Fruit fly (Drosophila melanogaster): ENCODE measurements around the gene CG5421.

CG5421 gene

DNA sequence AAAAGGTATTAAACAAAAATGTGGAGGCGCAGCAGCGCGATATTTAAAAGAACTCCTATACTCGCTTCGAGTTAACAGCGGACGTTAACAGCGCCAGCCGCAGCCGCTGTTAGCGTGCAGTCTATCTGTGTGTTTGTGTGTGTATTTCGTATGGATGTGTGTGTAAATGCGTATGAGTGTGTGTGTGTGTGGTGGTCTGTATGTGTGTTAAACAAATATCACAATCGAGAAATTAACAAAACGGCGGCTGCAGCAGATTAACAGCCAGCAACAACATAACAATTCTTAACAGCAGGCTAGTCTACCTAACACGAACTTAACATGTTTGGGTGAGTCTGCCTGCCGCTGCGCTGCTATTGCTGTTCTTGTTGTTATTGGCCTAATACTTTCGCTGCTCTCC, 9.3 kb upstream of the CG5421 start (continued):
- no peak for TF ChIP-seq nau (GFP tag; optimal IDR thresholded peaks at IDR 0.05)
- TF ChIP-seq HHEX (GFP tag; optimal IDR thresholded peaks at IDR 0.05), result peak; percentile 13
- peak; percentile 58; the same call in 1 of the 2 replicates for TF ChIP-seq vvl (GFP tag; IDR thresholded peaks at IDR 0.05)
- TF ChIP-seq Doc2 (GFP tag; IDR thresholded peaks at IDR 0.05), result no peak
- no peak for TF ChIP-seq dimm (GFP tag; IDR thresholded peaks at IDR 0.05)
- TF ChIP-seq abd-A (tag; optimal IDR thresholded peaks at IDR 0.05), result no peak
- no peak for TF ChIP-seq CG16815 (GFP tag; optimal IDR thresholded peaks at IDR 0.05)
- no peak for TF ChIP-seq trh (GFP tag; optimal IDR thresholded peaks at IDR 0.05)
- TF ChIP-seq Aef1 (GFP tag; IDR thresholded peaks at IDR 0.05), result no peak
- peak; percentile 48 for TF ChIP-seq CG8924 (tag; optimal IDR thresholded peaks at IDR 0.05)
- no peak for TF ChIP-seq CG8281 (tag; optimal IDR thresholded peaks at IDR 0.05)
- no peak for TF ChIP-seq Bgb (GFP tag; IDR thresholded peaks at IDR 0.05; ENCODE audit: partially characterized antibody)
- no peak for TF ChIP-seq CG17912 (GFP tag; optimal IDR thresholded peaks at IDR 0.05)
- TF ChIP-seq CG16863 (GFP tag; optimal IDR thresholded peaks at IDR 0.05), result no peak
- TF ChIP-seq CG17361 (GFP tag; IDR thresholded peaks at IDR 0.05), result no peak
- TF ChIP-seq CG31388 (GFP tag; optimal IDR thresholded peaks at IDR 0.05), result no peak
- TF ChIP-seq Abd-B (GFP tag; optimal IDR thresholded peaks at IDR 0.05), result no peak
- no peak for TF ChIP-seq vnd (GFP tag; IDR thresholded peaks at IDR 0.05; ENCODE audit: partially characterized antibody)
- no peak for TF ChIP-seq dmrt11E (tag; optimal IDR thresholded peaks at IDR 0.05)
- no peak for TF ChIP-seq Rfx (GFP tag; IDR thresholded peaks at IDR 0.05)
- no peak for TF ChIP-seq luna (GFP tag; optimal IDR thresholded peaks at IDR 0.05)
- no peak for TF ChIP-seq MTF-1 (GFP tag; optimal IDR thresholded peaks at IDR 0.05; ENCODE audit: borderline replicate concordance)
- TF ChIP-seq gt (GFP tag; IDR thresholded peaks at IDR 0.05), result no peak
- no peak for TF ChIP-seq Trl (optimal IDR thresholded peaks at IDR 0.05)
- TF ChIP-seq Trl (GFP tag; optimal IDR thresholded peaks at IDR 0.05), result no peak
- TF ChIP-seq CG18599 (GFP tag; optimal IDR thresholded peaks at IDR 0.05), result no peak
- TF ChIP-seq CG7839 (tag; optimal IDR thresholded peaks at IDR 0.05), result no peak
- TF ChIP-seq crc (GFP tag; optimal IDR thresholded peaks at IDR 0.05), result no peak
- no peak for TF ChIP-seq dpn (GFP tag; optimal IDR thresholded peaks at IDR 0.05)
- no peak for TF ChIP-seq Fer3 (tag; optimal IDR thresholded peaks at IDR 0.05)
- peak; percentile 8 for TF ChIP-seq CG4328 (GFP tag; optimal IDR thresholded peaks at IDR 0.05)
- no peak for TF ChIP-seq odd (GFP tag; optimal IDR thresholded peaks at IDR 0.05)
- no peak for TF ChIP-seq scrt (GFP tag; optimal IDR thresholded peaks at IDR 0.05)
- peak; percentile 81; the same call in 2 of the 4 replicates for TF ChIP-seq chinmo (GFP tag; IDR thresholded peaks at IDR 0.05; ENCODE audit: partially characterized antibody)
- TF ChIP-seq amos (GFP tag; IDR thresholded peaks at IDR 0.05; ENCODE audit: partially characterized antibody), result no peak
- no peak for TF ChIP-seq salm (tag; optimal IDR thresholded peaks at IDR 0.05)
- TF ChIP-seq Atf3 (GFP tag; optimal IDR thresholded peaks at IDR 0.05), result no peak
- TF ChIP-seq CG7987 (GFP tag; optimal IDR thresholded peaks at IDR 0.05), result no peak
- TF ChIP-seq btn (GFP tag; optimal IDR thresholded peaks at IDR 0.05), result no peak
- no peak for TF ChIP-seq CG12744 (GFP tag; optimal IDR thresholded peaks at IDR 0.05)
- TF ChIP-seq Max (GFP tag; optimal IDR thresholded peaks at IDR 0.05), result no peak
- TF ChIP-seq CG9876 (GFP tag; optimal IDR thresholded peaks at IDR 0.05), result no peak
- TF ChIP-seq D (optimal IDR thresholded peaks at IDR 0.05), result no peak
- TF ChIP-seq D (GFP tag; optimal IDR thresholded peaks at IDR 0.05), result no peak
- peak; percentile 11 for TF ChIP-seq mirr (GFP tag; optimal IDR thresholded peaks at IDR 0.05)
- TF ChIP-seq Dip2 (GFP tag; IDR thresholded peaks at IDR 0.05), result no peak
- TF ChIP-seq sug (tag; optimal IDR thresholded peaks at IDR 0.05), result no peak
- no peak for TF ChIP-seq mam (GFP tag; optimal IDR thresholded peaks at IDR 0.05)
- TF ChIP-seq nom (GFP tag; optimal IDR thresholded peaks at IDR 0.05), result peak; percentile 8
- no peak for TF ChIP-seq tll (GFP tag; optimal IDR thresholded peaks at IDR 0.05)
- no peak for TF ChIP-seq usp (GFP tag; optimal IDR thresholded peaks at IDR 0.05)
- no peak for TF ChIP-seq CG7372 (GFP tag; IDR thresholded peaks at IDR 0.05)

All from whole organism, embryonic.